Fruit fly (Drosophila melanogaster): ENCODE measurements around the gene CG13101.
A peak's percentile ranks its signal among the peaks of the same experiment; 100 is the strongest.

The CG13101 gene

DNA sequence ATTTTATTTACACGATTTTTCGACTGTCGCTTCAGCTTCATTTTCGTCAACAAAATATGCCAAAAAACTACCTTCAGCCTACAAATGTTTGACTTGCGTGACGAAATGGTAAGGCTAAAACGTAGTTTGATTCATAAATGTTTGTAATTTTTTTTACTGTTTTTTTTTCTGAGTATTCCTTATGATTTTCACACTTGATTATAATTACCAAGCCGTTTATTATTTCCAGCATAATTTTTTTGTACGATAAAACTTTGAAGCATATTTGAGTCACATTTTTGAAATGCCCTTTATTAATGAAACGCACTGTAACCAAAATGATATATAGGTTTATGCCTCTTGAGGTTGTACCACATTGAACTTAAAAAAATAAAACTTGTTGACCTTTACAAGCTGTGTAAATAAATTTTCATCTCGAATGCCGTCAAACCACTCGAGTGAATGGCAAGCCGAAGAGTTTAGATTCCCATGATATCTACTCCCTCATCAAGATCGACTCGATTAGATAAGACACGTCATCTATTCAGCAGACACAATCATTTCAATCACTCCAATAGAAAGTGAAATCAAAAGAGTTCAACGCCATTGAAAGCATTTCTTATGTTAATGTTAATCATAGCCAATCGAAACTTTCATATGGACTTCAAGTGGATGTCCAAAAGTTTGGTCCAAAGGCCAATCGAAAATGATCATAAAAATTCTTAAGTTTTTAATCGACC is 1.9 kb downstream of the CG13101 start (continued):
- TF ChIP-seq CG14014 (GFP tag; IDR thresholded peaks at IDR 0.05) = peak; percentile 52; the same call in 1 of the 2 replicates
- 0 out of 2 replicates have a peak, but pooled peaks have one; percentile 4 for TF ChIP-seq ranshi (GFP tag; IDR thresholded peaks at IDR 0.05)
- peak; percentile 76 for TF ChIP-seq CG13624 (GFP tag; optimal IDR thresholded peaks at IDR 0.05)
- peak; percentile 10 for TF ChIP-seq CG18619 (GFP tag; optimal IDR thresholded peaks at IDR 0.05)
- TF ChIP-seq Ets97D (GFP tag; optimal IDR thresholded peaks at IDR 0.05) = no peak
- no peak for TF ChIP-seq CG7745 (tag; optimal IDR thresholded peaks at IDR 0.05)
- no peak for TF ChIP-seq kah (GFP tag; optimal IDR thresholded peaks at IDR 0.05)
- TF ChIP-seq CG32532 (GFP tag; IDR thresholded peaks at IDR 0.05) = peak; percentile 50; the same call in 1 of the 2 replicates
- no peak for TF ChIP-seq Gug (GFP tag; IDR thresholded peaks at IDR 0.05)
- peak; percentile 45 for TF ChIP-seq fd3F (GFP tag; optimal IDR thresholded peaks at IDR 0.05)
- TF ChIP-seq caup (GFP tag; optimal IDR thresholded peaks at IDR 0.05; ENCODE audit: severe bottlenecking) = peak; percentile 27
- TF ChIP-seq wor (GFP tag; IDR thresholded peaks at IDR 0.05) = no peak
- TF ChIP-seq CG18764 (GFP tag; optimal IDR thresholded peaks at IDR 0.05) = no peak
- TF ChIP-seq Taf1 (GFP tag; IDR thresholded peaks at IDR 0.05) = no peak
- peak; percentile 65 for TF ChIP-seq CoRest (tag; optimal IDR thresholded peaks at IDR 0.05)
- TF ChIP-seq Rx (GFP tag; IDR thresholded peaks at IDR 0.05) = no peak
- TF ChIP-seq gfzf (GFP tag; optimal IDR thresholded peaks at IDR 0.05) = no peak
- peak; percentile 59 for TF ChIP-seq run (tag; optimal IDR thresholded peaks at IDR 0.05)
- TF ChIP-seq eve (GFP tag; optimal IDR thresholded peaks at IDR 0.05) = peak in 1 of 2 experiments; percentile 57
- TF ChIP-seq crol (GFP tag; IDR thresholded peaks at IDR 0.05) = no peak
- TF ChIP-seq Sox100B (GFP tag; optimal IDR thresholded peaks at IDR 0.05) = peak; percentile 53
- TF ChIP-seq CG14050 (GFP tag; IDR thresholded peaks at IDR 0.05) = peak; percentile 25; the same call in 1 of the 3 replicates
- TF ChIP-seq Awh (GFP tag; IDR thresholded peaks at IDR 0.05) = no peak
- TF ChIP-seq CG9437 (GFP tag; optimal IDR thresholded peaks at IDR 0.05) = peak; percentile 7
- TF ChIP-seq Oaz (GFP tag; IDR thresholded peaks at IDR 0.05) = no peak
- peak; percentile 31; the same call in 1 of the 3 replicates for TF ChIP-seq Dbx (GFP tag; IDR thresholded peaks at IDR 0.05)
- TF ChIP-seq CG2116 (GFP tag; optimal IDR thresholded peaks at IDR 0.05) = no peak
- TF ChIP-seq H2.0 (GFP tag; IDR thresholded peaks at IDR 0.05) = peak; percentile 15; the same call in 1 of the 2 replicates
- TF ChIP-seq exex (tag; optimal IDR thresholded peaks at IDR 0.05) = no peak
- TF ChIP-seq CG7357 (GFP tag; IDR thresholded peaks at IDR 0.05) = peak; percentile 42; the same call in 1 of the 3 replicates
- no peak for TF ChIP-seq emc (GFP tag; optimal IDR thresholded peaks at IDR 0.05)
- TF ChIP-seq Xbp1 (GFP tag; optimal IDR thresholded peaks at IDR 0.05) = peak; percentile 51
- no peak for TF ChIP-seq toy (GFP tag; IDR thresholded peaks at IDR 0.05)
- no peak for TF ChIP-seq CG9609 (GFP tag; optimal IDR thresholded peaks at IDR 0.05)
- TF ChIP-seq ftz-f1 (GFP tag; optimal IDR thresholded peaks at IDR 0.05) = no peak
- TF ChIP-seq Stat92E (GFP tag; optimal IDR thresholded peaks at IDR 0.05) = no peak
- 0 out of 2 replicates have a peak, but pooled peaks have one; percentile 27 for TF ChIP-seq CG32767 (GFP tag; IDR thresholded peaks at IDR 0.05)
- no peak for TF ChIP-seq wek (GFP tag; optimal IDR thresholded peaks at IDR 0.05)
- TF ChIP-seq Myb (GFP tag; optimal IDR thresholded peaks at IDR 0.05) = no peak
- no peak for TF ChIP-seq CG42726 (GFP tag; IDR thresholded peaks at IDR 0.05; ENCODE audit: partially characterized antibody)
- peak; percentile 46 for TF ChIP-seq CG9817 (tag; optimal IDR thresholded peaks at IDR 0.05)
- peak; percentile 30 for TF ChIP-seq CG6854 (GFP tag; optimal IDR thresholded peaks at IDR 0.05)
- TF ChIP-seq Kr (GFP tag; optimal IDR thresholded peaks at IDR 0.05) = no peak
- no peak for TF ChIP-seq lola (GFP tag; optimal IDR thresholded peaks at IDR 0.05)
- peak; percentile 45; the same call in 1 of the 2 replicates for TF ChIP-seq CG10366 (GFP tag; IDR thresholded peaks at IDR 0.05)
- peak; percentile 11 for TF ChIP-seq Nf-YB (GFP tag; optimal IDR thresholded peaks at IDR 0.05)
- no peak for TF ChIP-seq HmgD (GFP tag; optimal IDR thresholded peaks at IDR 0.05)
- TF ChIP-seq CG17912 (GFP tag; optimal IDR thresholded peaks at IDR 0.05) = no peak
- TF ChIP-seq Scr (GFP tag; IDR thresholded peaks at IDR 0.05; ENCODE audit: partially characterized antibody) = no peak
